Worm (Caenorhabditis elegans) whole organism, early embryonic: ENCODE data around the gene asd-1.

Experiments used
- F13C5.2 ChIP-seq: sonication (generic microtip); optimal IDR thresholded peaks from 2 replicates; lab custom pipeline; 2017; ENCODE audit warnings: mild to moderate bottlenecking, missing genetic modification characterization, inconsistent platforms, missing compliant biosample characterization
- aly-1 ChIP-seq: sonication (generic microtip); optimal IDR thresholded peaks from 2 replicates; lab custom pipeline; 2016; ENCODE audit warnings: missing genetic modification characterization, missing compliant biosample characterization
- ama-1 ChIP-seq: fragments of 150-350 bp; optimal IDR thresholded peaks from 2 replicates; lab custom pipeline; 2014
- ceh-13 ChIP-seq: fragments of 200-800 bp; sonication (Bioruptor generic); optimal IDR thresholded peaks from 2 replicates; lab custom pipeline; 2018; ENCODE audit warnings: mild to moderate bottlenecking, missing genetic modification characterization, missing compliant biosample characterization
- ets-7 ChIP-seq: sonication (generic microtip); optimal IDR thresholded peaks from 2 replicates; lab custom pipeline; 2016; ENCODE audit warnings: missing genotype, missing genetic modification characterization, missing compliant biosample characterization
- flt-1 ChIP-seq: fragments of 200-800 bp; sonication (Bioruptor generic); IDR thresholded peaks from 2 replicates; pipeline ENCODE4 v1.3.6; 2022; ENCODE audit warnings: missing genetic modification characterization, missing compliant biosample characterization
- hmg-4 ChIP-seq: fragments of 200-800 bp; sonication (Bioruptor generic); optimal IDR thresholded peaks from 2 replicates; lab custom pipeline; 2018; ENCODE audit warnings: mild to moderate bottlenecking, missing genetic modification characterization, missing compliant biosample characterization
- hnd-1 ChIP-seq: sonication (generic microtip); optimal IDR thresholded peaks from 2 replicates; lab custom pipeline; 2016; ENCODE audit warnings: missing genetic modification characterization, missing compliant biosample characterization
- scrt-1 ChIP-seq: fragments of 200-800 bp; sonication (Bioruptor generic); IDR thresholded peaks from 2 replicates; pipeline ENCODE4 v1.3.6; 2022; ENCODE audit warnings: missing genetic modification characterization, missing compliant biosample characterization
- sea-1 ChIP-seq: fragments of 200-800 bp; sonication (Bioruptor generic); conservative IDR thresholded peaks from 2 replicates; pipeline ENCODE4 v1.3.6; 2022; ENCODE audit warnings: missing genetic modification characterization, missing compliant biosample characterization
- tbx-11 ChIP-seq: fragments of 200-800 bp; sonication (Bioruptor generic); IDR thresholded peaks from 2 replicates; pipeline ENCODE4 v1.3.6; 2022; ENCODE audit warnings: missing genetic modification characterization, missing compliant biosample characterization
- tbx-37 ChIP-seq: fragments of 200-800 bp; sonication (Bioruptor generic); conservative IDR thresholded peaks from 2 replicates; pipeline ENCODE4 v1.3.6; 2022; ENCODE audit warnings: missing genetic modification reagents, missing genetic modification characterization, missing compliant biosample characterization
- tra-4 ChIP-seq: sonication (generic microtip); optimal IDR thresholded peaks from 2 replicates; lab custom pipeline; 2017; ENCODE audit warnings: missing genetic modification characterization, missing compliant biosample characterization

ce11 chrIII:4160937-4161336 is 36.1 kb upstream of the asd-1 start, which contains the start of gene C01G12.16:
- no peak for TF ChIP-seq ceh-13 (GFP tag; lab: Kevin White, UChicago)
- no peak for TF ChIP-seq ama-1 (lab: Kevin White, UChicago)
- no peak for TF ChIP-seq aly-1
- no peak for TF ChIP-seq flt-1 (GFP tag; lab: Robert Waterston, UW)
- TF ChIP-seq tbx-37: no peak
- no peak for TF ChIP-seq tbx-11 (GFP tag; lab: Robert Waterston, UW)
- TF ChIP-seq ets-7 (tag; lab: Kevin White, UChicago): no peak
- no peak for TF ChIP-seq F13C5.2
- TF ChIP-seq hmg-4 (GFP tag; lab: Kevin White, UChicago): no peak
- TF ChIP-seq scrt-1 (GFP tag; lab: Robert Waterston, UW): no peak
- no peak for TF ChIP-seq sea-1 (GFP tag; lab: Robert Waterston, UW)
- no peak for TF ChIP-seq tra-4 (tag; lab: Kevin White, UChicago)
- TF ChIP-seq hnd-1: no peak
